Worm (Caenorhabditis elegans): ENCODE data around the gene nhr-20.
A peak's percentile ranks its signal among the peaks of the same experiment; 100 is the strongest.

- TF ChIP-seq K02D7.2 (tag; optimal IDR thresholded peaks at IDR 0.05) (no peak), madf-2 (tag; optimal IDR thresholded peaks at IDR 0.05) (peak; percentile 22), pqm-1 (tag; optimal IDR thresholded peaks at IDR 0.05) (peak; percentile 59), unc-86 (tag; optimal IDR thresholded peaks at IDR 0.05) (no peak), F13H6.1 (tag; optimal IDR thresholded peaks at IDR 0.05) (no peak), tbx-7 (tag; optimal IDR thresholded peaks at IDR 0.05) (no peak), K09A11.1 (tag; optimal IDR thresholded peaks at IDR 0.05; ENCODE audit: insufficient read depth) (no peak)
These were observed 39.3 kb downstream of the nhr-20 start, which contains the start of gene xbp-1 for ce11 chrIII:4193659-4194103.

Measured in whole organism, late embryonic.